Worm (Caenorhabditis elegans) whole organism, L2 larva: ENCODE results near the gene frm-10.

Experiments used
- nhr-11 ChIP-seq: fragments of 150-350 bp; optimal IDR thresholded peaks from 2 replicates; lab custom pipeline; 2014; ENCODE audit warnings: missing biosample characterization, missing genetic modification characterization
- nhr-12 ChIP-seq: fragments of 150-350 bp; optimal IDR thresholded peaks from 2 replicates; lab custom pipeline; 2014; ENCODE audit warnings: missing biosample characterization, missing genetic modification characterization
- snpc-4 ChIP-seq: fragments of 150-350 bp; optimal IDR thresholded peaks from 2 replicates; lab custom pipeline; 2014; ENCODE audit warnings: missing biosample characterization, missing genetic modification characterization
- unc-62 ChIP-seq: fragments of 150-350 bp; optimal IDR thresholded peaks from 2 replicates; lab custom pipeline; 2014; ENCODE audit warnings: missing biosample characterization, missing genetic modification reagents, missing genetic modification characterization
- ztf-11 ChIP-seq: sonication (generic microtip); optimal IDR thresholded peaks from 2 replicates; lab custom pipeline; 2017; ENCODE audit warnings: missing biosample characterization, missing genetic modification characterization

DNA sequence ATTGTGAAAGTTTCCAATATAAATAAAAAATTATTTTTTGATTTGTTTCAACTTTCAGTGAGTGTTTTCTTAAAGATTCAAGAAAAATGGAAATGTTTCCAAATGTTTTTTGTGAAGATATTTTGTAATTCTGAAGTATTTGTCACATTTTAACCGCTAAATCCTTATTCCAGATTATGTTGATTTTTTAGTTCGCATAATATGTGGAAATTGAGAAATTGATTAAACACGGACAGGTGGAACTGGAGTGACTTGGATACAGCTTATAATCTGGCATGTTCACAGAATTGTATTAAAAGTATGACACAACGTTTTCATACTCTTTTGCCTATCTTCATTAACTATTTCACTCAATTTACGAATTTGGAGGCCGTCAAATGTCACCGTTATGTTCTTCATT is 7.6 kb upstream of the frm-10 start, which contains the start of gene lurp-3:
- TF ChIP-seq unc-62 (GFP tag; lab: Kevin White, UChicago) (no peak), nhr-11 (tag; lab: Kevin White, UChicago) (no peak), snpc-4 (tag; lab: Kevin White, UChicago) (no peak), nhr-12 (no peak), ztf-11 (tag; lab: Kevin White, UChicago) (no peak)
